Worm (Caenorhabditis elegans) whole organism, L4 larva: ENCODE results near the gene str-187.
"Not testable (repeated sequence)": the region's sequence is repeated elsewhere in the genome, so short reads cannot be mapped to it uniquely, and the experiment has no call there.

Experiments
- Y105C5A.15 ChIP-seq: fragments of 200-800 bp; sonication (Bioruptor generic); IDR thresholded peaks from 2 replicates; pipeline ENCODE4 v1.3.6; 2022; ENCODE audit warnings: missing genetic modification characterization, missing compliant biosample characterization
- ama-1 ChIP-seq: fragments of 150-350 bp; optimal IDR thresholded peaks from 2 replicates; lab custom pipeline; 2014; ENCODE audit warnings: inconsistent platforms, mixed read lengths
- dve-1 ChIP-seq: sonication (generic microtip); optimal IDR thresholded peaks from 2 replicates; lab custom pipeline; 2017; ENCODE audit warnings: antibody characterized with exemption, mild to moderate bottlenecking, missing genetic modification characterization, missing compliant biosample characterization; ENCODE audit not compliant: insufficient read depth
- hlh-30 ChIP-seq: sonication (generic microtip); optimal IDR thresholded peaks from 2 replicates; lab custom pipeline; 2017; ENCODE audit warnings: antibody characterized with exemption, mild to moderate bottlenecking, missing genetic modification characterization, missing compliant biosample characterization; ENCODE audit not compliant: insufficient read depth
- lin-29 ChIP-seq: fragments of 200-800 bp; sonication (Bioruptor generic); IDR thresholded peaks from 2 replicates; pipeline ENCODE4 v1.3.6; 2022; ENCODE audit warnings: missing genetic modification reagents, missing genetic modification characterization, missing compliant biosample characterization
- lsy-2 ChIP-seq, 2 experiments: fragments of 150-350 bp in 1 of 2; sonication (generic microtip) in 1 of 2; optimal IDR thresholded peaks; 2 replicates each; lab custom pipeline; 2014 to 2017; ENCODE audit warnings: missing biosample characterization in 2 of 2, missing genetic modification characterization in 2 of 2
- nhr-25 ChIP-seq: sonication (generic microtip); optimal IDR thresholded peaks from 2 replicates; lab custom pipeline; 2017; ENCODE audit warnings: missing genetic modification characterization, mild to moderate bottlenecking, missing compliant biosample characterization, antibody characterized with exemption, moderate library complexity, borderline replicate concordance; ENCODE audit not compliant: insufficient read depth
- nhr-28 ChIP-seq: fragments of 150-350 bp; optimal IDR thresholded peaks from 2 replicates; lab custom pipeline; 2014; ENCODE audit warnings: missing biosample characterization, missing genetic modification characterization
- nhr-76 ChIP-seq: fragments of 150-350 bp; optimal IDR thresholded peaks from 2 replicates; lab custom pipeline; 2014; ENCODE audit warnings: missing biosample characterization, missing genetic modification characterization
- rbr-2 ChIP-seq: sonication (generic microtip); optimal IDR thresholded peaks from 2 replicates; lab custom pipeline; 2016; ENCODE audit warnings: missing genotype, missing genetic modification characterization, missing compliant biosample characterization
- skn-1 ChIP-seq: fragments of 150-350 bp; optimal IDR thresholded peaks from 2 replicates; lab custom pipeline; 2014; ENCODE audit warnings: missing biosample characterization, missing genetic modification characterization
- tag-97 ChIP-seq: fragments of 200-800 bp; sonication (Bioruptor generic); IDR thresholded peaks from 2 replicates; pipeline ENCODE4 v1.3.6; 2022; ENCODE audit warnings: missing genetic modification characterization, missing compliant biosample characterization
- zag-1 ChIP-seq: fragments of 150-350 bp; optimal IDR thresholded peaks from 2 replicates; lab custom pipeline; 2014; ENCODE audit warnings: missing biosample characterization, missing genetic modification characterization

ce11 chrIV:17307223-17307622 is 41.8 kb downstream of the str-187 start, which contains the start of gene T28F3.8:
- TF ChIP-seq nhr-25 (tag; lab: Kevin White, UChicago); Y105C5A.15; lin-29; lsy-2 (tag; optimal IDR thresholded peaks at IDR 0.05; lab: Kevin White, UChicago); nhr-76 (tag; lab: Kevin White, UChicago); rbr-2; zag-1; ama-1 (lab: Kevin White, UChicago); tag-97 (GFP tag; lab: Robert Waterston, UW); dve-1 (tag; lab: Kevin White, UChicago); hlh-30 (tag; lab: Kevin White, UChicago); nhr-28 (tag; lab: Kevin White, UChicago); skn-1 (tag; lab: Kevin White, UChicago): not testable (repeated sequence)
